Fruit fly (Drosophila melanogaster): Measurements from ENCODE around the gene CG9399.

Gene CG9399

dm6 chr3R:9527907-9528842, 45.8 kb downstream of the CG9399 start:
- no peak for TF ChIP-seq sim (GFP tag; IDR thresholded peaks at IDR 0.05)
- TF ChIP-seq nerfin-1 (tag; optimal IDR thresholded peaks at IDR 0.05) = no peak
- TF ChIP-seq CG15011 (GFP tag; optimal IDR thresholded peaks at IDR 0.05) = peak; percentile 85
- peak; percentile 92 for TF ChIP-seq Side (GFP tag; optimal IDR thresholded peaks at IDR 0.05)
- TF ChIP-seq Tbp (GFP tag; optimal IDR thresholded peaks at IDR 0.05) = no peak
- TF ChIP-seq Asciz (GFP tag; optimal IDR thresholded peaks at IDR 0.05) = peak; percentile 83
- no peak for TF ChIP-seq sc (optimal IDR thresholded peaks at IDR 0.05)
- TF ChIP-seq sc (GFP tag; optimal IDR thresholded peaks at IDR 0.05) = peak; percentile 17
- TF ChIP-seq CG31441 (GFP tag; IDR thresholded peaks at IDR 0.05) = no peak
- TF ChIP-seq klu (GFP tag; IDR thresholded peaks at IDR 0.05) = peak; percentile 82
- TF ChIP-seq bcd (GFP tag; optimal IDR thresholded peaks at IDR 0.05) = peak; percentile 92
- peak; percentile 86 for TF ChIP-seq CG3726 (GFP tag; IDR thresholded peaks at IDR 0.05)
- peak; percentile 69 for TF ChIP-seq Sox100B (GFP tag; optimal IDR thresholded peaks at IDR 0.05)
- TF ChIP-seq CG31388 (GFP tag; optimal IDR thresholded peaks at IDR 0.05) = peak; percentile 18
- TF ChIP-seq CG4617 (GFP tag; optimal IDR thresholded peaks at IDR 0.05; ENCODE audit: borderline replicate concordance) = no peak
- peak; percentile 87 for TF ChIP-seq pho (GFP tag; optimal IDR thresholded peaks at IDR 0.05)
- TF ChIP-seq Ssrp (tag; optimal IDR thresholded peaks at IDR 0.05) = peak; percentile 42
- peak; percentile 90 for TF ChIP-seq CG6175 (GFP tag; IDR thresholded peaks at IDR 0.05)
- peak; percentile 78 for TF ChIP-seq fu2 (GFP tag; optimal IDR thresholded peaks at IDR 0.05)
- peak; percentile 93 for TF ChIP-seq CG11247 (GFP tag; IDR thresholded peaks at IDR 0.05)
- peak; percentile 58 for TF ChIP-seq kah (GFP tag; optimal IDR thresholded peaks at IDR 0.05)
- TF ChIP-seq prd (optimal IDR thresholded peaks at IDR 0.05) = no peak
- peak; percentile 92 for TF ChIP-seq prd (GFP tag; IDR thresholded peaks at IDR 0.05)
- TF ChIP-seq crp (GFP tag; optimal IDR thresholded peaks at IDR 0.05) = peak in 1 of 2 experiments; percentile 33
- peak; percentile 70 for TF ChIP-seq en (GFP tag; optimal IDR thresholded peaks at IDR 0.05)
- peak; percentile 88 for TF ChIP-seq ci (GFP tag; IDR thresholded peaks at IDR 0.05)
- peak; percentile 75 for TF ChIP-seq CG12744 (GFP tag; optimal IDR thresholded peaks at IDR 0.05)
- no peak for TF ChIP-seq YL-1 (GFP tag; optimal IDR thresholded peaks at IDR 0.05)
- no peak for TF ChIP-seq hkb (optimal IDR thresholded peaks at IDR 0.05)
- peak; percentile 93 for TF ChIP-seq hkb (GFP tag; IDR thresholded peaks at IDR 0.05)
- TF ChIP-seq CG2202 (tag; optimal IDR thresholded peaks at IDR 0.05) = peak; percentile 16
- TF ChIP-seq CG3407 (GFP tag; optimal IDR thresholded peaks at IDR 0.05) = no peak
- peak; percentile 52 for TF ChIP-seq CG16815 (GFP tag; optimal IDR thresholded peaks at IDR 0.05)
- TF ChIP-seq shn (GFP tag; optimal IDR thresholded peaks at IDR 0.05) = peak; percentile 83
- no peak for TF ChIP-seq D (optimal IDR thresholded peaks at IDR 0.05)
- peak; percentile 67 for TF ChIP-seq D (GFP tag; optimal IDR thresholded peaks at IDR 0.05)
- TF ChIP-seq inv (GFP tag; IDR thresholded peaks at IDR 0.05; ENCODE audit: partially characterized antibody) = peak; percentile 35; the same call in 1 of the 2 replicates
- TF ChIP-seq CG15696 (tag; optimal IDR thresholded peaks at IDR 0.05) = peak; percentile 38
- no peak for TF ChIP-seq nau (GFP tag; optimal IDR thresholded peaks at IDR 0.05)
- TF ChIP-seq HLHmδ (GFP tag; optimal IDR thresholded peaks at IDR 0.05) = no peak
- peak; percentile 78 for TF ChIP-seq CG10959 (GFP tag; IDR thresholded peaks at IDR 0.05)
- TF ChIP-seq knrl (GFP tag; IDR thresholded peaks at IDR 0.05; ENCODE audit: partially characterized antibody) = peak; percentile 21; the same call in 1 of the 3 replicates
- 0 out of 2 replicates have a peak, but pooled peaks have one; percentile 24 for TF ChIP-seq aop (GFP tag; IDR thresholded peaks at IDR 0.05)
- TF ChIP-seq Med (GFP tag) = peak; percentile 100
- peak; percentile 83 for TF ChIP-seq esg (GFP tag; conservative IDR thresholded peaks at IDR 0.05)
- TF ChIP-seq run (tag; optimal IDR thresholded peaks at IDR 0.05) = peak; percentile 52
- peak; percentile 83; the same call in 3 of the 4 replicates for TF ChIP-seq chinmo (GFP tag; IDR thresholded peaks at IDR 0.05; ENCODE audit: partially characterized antibody)
- peak; percentile 81 for TF ChIP-seq Hsf (GFP tag; optimal IDR thresholded peaks at IDR 0.05)
- TF ChIP-seq fd96Cb (tag; optimal IDR thresholded peaks at IDR 0.05) = peak; percentile 82

All from whole organism, embryonic.